Worm (Caenorhabditis elegans): Measurements from ENCODE around the gene Y45G12B.2.

The Y45G12B.2 gene

ce11 chrV:2702883-2703282, 8.3 kb downstream of the Y45G12B.2 start:
- TF ChIP-seq B0310.2 (tag; optimal IDR thresholded peaks at IDR 0.05): no peak
- no peak for TF ChIP-seq tbx-11 (GFP tag; IDR thresholded peaks at IDR 0.05)
- TF ChIP-seq scrt-1 (GFP tag; IDR thresholded peaks at IDR 0.05): no peak
- TF ChIP-seq ets-7 (tag; optimal IDR thresholded peaks at IDR 0.05): no peak
- TF ChIP-seq ceh-13 (GFP tag; optimal IDR thresholded peaks at IDR 0.05): no peak
- no peak for TF ChIP-seq hmg-4 (GFP tag; optimal IDR thresholded peaks at IDR 0.05)
- no peak for TF ChIP-seq tbx-37 (GFP tag; conservative IDR thresholded peaks at IDR 0.05)

DNA sequence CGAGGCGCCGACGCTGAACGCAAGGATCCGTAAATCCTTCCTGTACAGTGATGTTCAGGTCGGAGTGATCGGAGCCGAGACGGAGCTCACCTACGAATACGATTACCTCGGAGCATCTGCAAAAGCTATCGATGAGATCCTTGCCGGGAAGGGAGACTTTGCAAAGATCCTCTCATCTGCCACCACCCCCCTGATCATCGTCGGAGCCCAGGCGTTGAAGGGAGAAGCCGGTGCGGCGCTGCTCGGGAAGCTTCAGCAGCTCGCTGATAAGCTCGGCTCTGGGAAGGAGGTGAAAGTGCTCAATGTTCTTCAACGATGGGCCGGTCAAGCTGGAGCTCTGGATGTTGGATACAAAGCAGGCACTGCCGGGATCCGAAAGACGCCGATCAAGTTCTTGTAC, 8.7 kb downstream of the Y45G12B.2 start:
- no peak for TF ChIP-seq aly-1 (tag; optimal IDR thresholded peaks at IDR 0.05)
- TF ChIP-seq tbx-11 (GFP tag; IDR thresholded peaks at IDR 0.05): peak; percentile 6; the same call in 1 of the 2 replicates

DNA sequence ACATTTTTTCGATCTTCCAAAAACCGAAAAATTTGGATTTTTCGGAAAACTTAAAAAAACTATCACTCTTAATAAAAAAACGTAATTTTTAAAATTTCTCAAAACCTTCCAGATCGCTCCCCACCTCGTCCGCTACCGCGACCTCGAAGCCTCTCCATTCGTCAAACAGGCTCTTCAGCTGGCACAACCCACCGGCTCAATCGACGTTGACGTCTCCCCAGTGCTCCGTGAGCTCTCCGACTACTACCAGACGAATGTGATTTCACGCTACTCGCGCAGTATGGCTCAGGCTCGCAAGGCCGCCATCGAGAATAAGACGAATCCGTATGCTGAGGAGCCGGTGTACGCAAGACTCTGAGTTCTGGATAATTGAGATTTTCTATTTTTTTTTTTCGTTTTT, 11.8 kb downstream of the Y45G12B.2 start:
- TF ChIP-seq ceh-36 (tag; optimal IDR thresholded peaks at IDR 0.05) (no peak), hmg-4 (GFP tag; optimal IDR thresholded peaks at IDR 0.05) (no peak), hmbx-1 (tag; optimal IDR thresholded peaks at IDR 0.05) (no peak), flt-1 (GFP tag; IDR thresholded peaks at IDR 0.05) (no peak), ets-7 (tag; optimal IDR thresholded peaks at IDR 0.05) (no peak), ama-1 (optimal IDR thresholded peaks at IDR 0.05) (no peak), F13C5.2 (tag; optimal IDR thresholded peaks at IDR 0.05) (no peak), tbx-11 (GFP tag; IDR thresholded peaks at IDR 0.05) (no peak), pes-1 (GFP tag; IDR thresholded peaks at IDR 0.05) (no peak)

DNA sequence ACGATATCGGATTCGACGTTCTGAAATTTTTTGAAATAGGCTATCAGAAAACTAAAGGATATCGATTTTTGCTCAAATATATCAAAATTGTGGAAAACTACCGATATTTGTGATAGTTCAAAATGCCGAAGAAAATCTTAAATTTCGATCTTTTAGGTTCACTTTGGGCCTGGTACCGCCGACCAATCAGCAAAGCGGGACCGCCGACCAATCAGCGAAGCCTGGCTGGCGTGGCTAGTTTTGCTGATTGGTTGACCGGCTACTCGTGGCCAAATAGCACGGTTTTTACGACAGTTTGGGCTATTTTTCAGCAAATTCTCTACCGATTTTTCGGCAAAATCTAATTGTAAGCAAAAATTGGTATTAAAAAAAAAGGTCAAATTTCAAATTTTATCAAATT, 15.6 kb downstream of the Y45G12B.2 start:
- TF ChIP-seq hnd-1 (tag; optimal IDR thresholded peaks at IDR 0.05): no peak

- TF ChIP-seq ceh-36 (tag; optimal IDR thresholded peaks at IDR 0.05) (no peak), aly-1 (tag; optimal IDR thresholded peaks at IDR 0.05) (no peak), scrt-1 (GFP tag; IDR thresholded peaks at IDR 0.05) (no peak), tbx-37 (GFP tag; conservative IDR thresholded peaks at IDR 0.05) (no peak), flt-1 (GFP tag; IDR thresholded peaks at IDR 0.05) (no peak), tbx-11 (GFP tag; IDR thresholded peaks at IDR 0.05) (no peak), hmbx-1 (tag; optimal IDR thresholded peaks at IDR 0.05) (no peak), pes-1 (GFP tag; IDR thresholded peaks at IDR 0.05) (no peak), hnd-1 (tag; optimal IDR thresholded peaks at IDR 0.05) (no peak), B0310.2 (tag; optimal IDR thresholded peaks at IDR 0.05) (no peak), ama-1 (optimal IDR thresholded peaks at IDR 0.05) (no peak), ets-7 (tag; optimal IDR thresholded peaks at IDR 0.05) (no peak), ceh-13 (GFP tag; optimal IDR thresholded peaks at IDR 0.05) (no peak), F13C5.2 (tag; optimal IDR thresholded peaks at IDR 0.05) (no peak), sea-1 (GFP tag; conservative IDR thresholded peaks at IDR 0.05) (no peak), hmg-4 (GFP tag; optimal IDR thresholded peaks at IDR 0.05) (no peak), tra-4 (tag; optimal IDR thresholded peaks at IDR 0.05) (no peak)
Observed at ce11 chrV:2711429-2711828, 16.9 kb downstream of the Y45G12B.2 start, which contains the start of gene C24B9.3. C24B9.3 (minus strand) TSS chrV:2711599.

DNA sequence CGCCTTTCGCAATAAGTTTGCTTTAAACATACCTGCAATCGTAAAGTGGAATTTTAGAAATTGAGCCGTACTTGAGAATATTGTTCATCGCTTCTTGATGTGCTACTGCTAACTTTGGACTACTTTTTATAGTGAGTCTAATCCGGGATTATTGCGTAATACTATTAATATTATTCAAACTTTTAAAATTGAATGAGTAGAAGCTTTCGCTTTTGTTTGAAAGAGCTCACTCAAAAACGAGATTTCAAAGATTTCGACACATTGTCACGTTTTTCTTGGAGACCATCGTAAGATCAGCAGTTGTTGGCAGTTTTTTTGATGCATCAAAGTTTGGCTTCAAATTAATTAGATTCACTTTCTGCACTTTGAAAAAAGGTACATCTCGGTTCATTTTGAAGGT, 19.0 kb downstream of the Y45G12B.2 start, which contains the start of gene srt-28:
Gene srt-28, minus strand, starts transcription at position 101 of the 400 bp plus-strand sequence.
- no peak for TF ChIP-seq ceh-13 (GFP tag; optimal IDR thresholded peaks at IDR 0.05)
- TF ChIP-seq ets-7 (tag; optimal IDR thresholded peaks at IDR 0.05): no peak
- TF ChIP-seq hmbx-1 (tag; optimal IDR thresholded peaks at IDR 0.05): no peak
- TF ChIP-seq ama-1 (optimal IDR thresholded peaks at IDR 0.05): no peak
- TF ChIP-seq ceh-36 (tag; optimal IDR thresholded peaks at IDR 0.05): no peak

DNA sequence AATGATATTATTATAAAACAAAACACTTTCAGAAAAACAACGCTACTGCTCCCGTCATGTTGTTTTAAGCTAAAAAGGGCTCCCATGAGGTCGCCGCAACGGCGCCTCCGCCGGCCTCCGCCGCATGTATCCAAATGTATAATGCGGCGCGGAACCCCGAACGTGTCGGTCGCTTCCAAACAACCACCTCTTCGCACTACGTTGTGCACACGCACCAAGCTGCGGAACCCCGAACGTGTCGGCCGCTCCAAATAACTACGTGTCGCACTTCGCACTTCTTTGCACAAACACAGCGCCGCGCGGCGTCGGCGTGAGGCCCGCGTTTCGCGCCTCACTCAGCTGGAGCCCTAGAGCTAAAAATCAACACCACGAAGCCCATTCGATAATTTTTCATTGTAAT, 22.4 kb downstream of the Y45G12B.2 start:
- TF ChIP-seq ets-7 (tag; optimal IDR thresholded peaks at IDR 0.05) (no peak), sea-1 (GFP tag; conservative IDR thresholded peaks at IDR 0.05) (0 out of 2 replicates have a peak, but pooled peaks have one; percentile 32)

- TF ChIP-seq F13C5.2 (tag; optimal IDR thresholded peaks at IDR 0.05) (no peak), tra-4 (tag; optimal IDR thresholded peaks at IDR 0.05) (no peak), tbx-11 (GFP tag; IDR thresholded peaks at IDR 0.05) (no peak), tbx-37 (GFP tag; conservative IDR thresholded peaks at IDR 0.05) (no peak), ceh-36 (tag; optimal IDR thresholded peaks at IDR 0.05) (no peak), hmbx-1 (tag; optimal IDR thresholded peaks at IDR 0.05) (no peak), aly-1 (tag; optimal IDR thresholded peaks at IDR 0.05) (no peak), pes-1 (GFP tag; IDR thresholded peaks at IDR 0.05) (no peak), ama-1 (optimal IDR thresholded peaks at IDR 0.05) (no peak), flt-1 (GFP tag; IDR thresholded peaks at IDR 0.05) (no peak), hmg-4 (GFP tag; optimal IDR thresholded peaks at IDR 0.05) (no peak), sea-1 (GFP tag; conservative IDR thresholded peaks at IDR 0.05) (no peak), scrt-1 (GFP tag; IDR thresholded peaks at IDR 0.05) (no peak)
Observed at ce11 chrV:2718688-2719185, 24.2 kb downstream of the Y45G12B.2 start, which contains the start of gene srt-29. srt-29 (minus strand) TSS chrV:2719135.

- TF ChIP-seq B0310.2 (tag; optimal IDR thresholded peaks at IDR 0.05): no peak
- TF ChIP-seq ceh-36 (tag; optimal IDR thresholded peaks at IDR 0.05): no peak
- TF ChIP-seq tra-4 (tag; optimal IDR thresholded peaks at IDR 0.05): no peak
- TF ChIP-seq hmg-4 (GFP tag; optimal IDR thresholded peaks at IDR 0.05): no peak
- TF ChIP-seq pes-1 (GFP tag; IDR thresholded peaks at IDR 0.05): no peak
- no peak for TF ChIP-seq F13C5.2 (tag; optimal IDR thresholded peaks at IDR 0.05)
- no peak for TF ChIP-seq ama-1 (optimal IDR thresholded peaks at IDR 0.05)
- no peak for TF ChIP-seq hmbx-1 (tag; optimal IDR thresholded peaks at IDR 0.05)
- TF ChIP-seq aly-1 (tag; optimal IDR thresholded peaks at IDR 0.05): no peak
- TF ChIP-seq scrt-1 (GFP tag; IDR thresholded peaks at IDR 0.05): no peak
Observed at ce11 chrV:2720763-2721162, 26.2 kb downstream of the Y45G12B.2 start, which contains the start of gene srt-27. srt-27 (minus strand) TSS chrV:2720863.
